Worm (Caenorhabditis elegans) whole organism, young adult: ENCODE measurements around the gene gly-14.

Source experiments
- B0261.1 ChIP-seq: sonication (generic microtip); optimal IDR thresholded peaks from 2 replicates; lab custom pipeline; 2016; ENCODE audit warnings: mild to moderate bottlenecking, missing genetic modification characterization, moderate library complexity, missing compliant biosample characterization
- B0336.3 ChIP-seq: fragments of 200-800 bp; sonication (Bioruptor generic); IDR thresholded peaks from 2 replicates; pipeline ENCODE4 v1.3.6; 2022; ENCODE audit warnings: missing genetic modification characterization, missing compliant biosample characterization
- C06A6.2 ChIP-seq: fragments of 200-800 bp; sonication (Bioruptor generic); conservative IDR thresholded peaks from 2 replicates; pipeline ENCODE4 v1.3.6; 2022; ENCODE audit warnings: missing genetic modification characterization, missing compliant biosample characterization
- C17E4.6 ChIP-seq: fragments of 200-800 bp; sonication (Bioruptor generic); IDR thresholded peaks from 2 replicates; pipeline ENCODE4 v1.3.6; 2022; ENCODE audit warnings: missing genetic modification reagents, missing genetic modification characterization, missing compliant biosample characterization
- D2030.7 ChIP-seq: fragments of 200-800 bp; sonication (Bioruptor generic); IDR thresholded peaks from 2 replicates; pipeline ENCODE4 v1.3.6; 2022; ENCODE audit warnings: missing genetic modification reagents, missing genetic modification characterization, missing compliant biosample characterization
- F23B12.7 ChIP-seq: sonication (generic microtip); optimal IDR thresholded peaks from 2 replicates; lab custom pipeline; 2017; ENCODE audit warnings: missing genetic modification characterization, mild to moderate bottlenecking, missing compliant biosample characterization, antibody characterized with exemption, moderate library complexity; ENCODE audit not compliant: insufficient read depth
- F37B4.10 ChIP-seq: fragments of 200-800 bp; sonication (Bioruptor generic); IDR thresholded peaks from 2 replicates; pipeline ENCODE4 v1.3.6; 2022; ENCODE audit warnings: missing genetic modification characterization, missing compliant biosample characterization
- F39B2.1 ChIP-seq: fragments of 200-800 bp; sonication (Bioruptor generic); IDR thresholded peaks from 2 replicates; pipeline ENCODE4 v1.3.6; 2022; ENCODE audit warnings: missing genetic modification reagents, missing genetic modification characterization, missing compliant biosample characterization
- F49E8.2 ChIP-seq: sonication (generic microtip); optimal IDR thresholded peaks from 3 replicates; lab custom pipeline; 2017; ENCODE audit warnings: missing genetic modification characterization, mild to moderate bottlenecking, missing compliant biosample characterization, antibody characterized with exemption, moderate library complexity; ENCODE audit not compliant: insufficient read depth
- K12H6.12 ChIP-seq: fragments of 200-800 bp; sonication (Bioruptor generic); optimal IDR thresholded peaks from 2 replicates; lab custom pipeline; 2018; ENCODE audit warnings: mild to moderate bottlenecking, missing genetic modification characterization, missing compliant biosample characterization
- T07F8.4 ChIP-seq: sonication (generic microtip); optimal IDR thresholded peaks from 2 replicates; lab custom pipeline; 2016; ENCODE audit warnings: mild to moderate bottlenecking, missing genetic modification characterization, moderate library complexity, missing compliant biosample characterization
- Y53G8AR.9 ChIP-seq: fragments of 200-800 bp; sonication (Bioruptor generic); conservative IDR thresholded peaks from 2 replicates; pipeline ENCODE4 v1.3.6; 2022; ENCODE audit warnings: missing genetic modification reagents, missing genetic modification characterization, missing compliant biosample characterization
- Y56A3A.18 ChIP-seq: fragments of 200-800 bp; sonication (Bioruptor generic); IDR thresholded peaks from 2 replicates; pipeline ENCODE4 v1.3.6; 2022; ENCODE audit warnings: missing genetic modification reagents, missing genetic modification characterization, missing compliant biosample characterization
- Y95B8A.8 ChIP-seq: fragments of 200-800 bp; sonication (Bioruptor generic); IDR thresholded peaks from 2 replicates; pipeline ENCODE4 v1.3.6; 2022; ENCODE audit warnings: missing genetic modification reagents, missing genetic modification characterization, missing compliant biosample characterization
- aptf-2 ChIP-seq: fragments of 200-800 bp; sonication (Bioruptor generic); conservative IDR thresholded peaks from 2 replicates; pipeline ENCODE4 v1.3.6; 2022; ENCODE audit warnings: missing genetic modification reagents, missing genetic modification characterization, missing compliant biosample characterization
- atf-7 ChIP-seq: sonication (generic microtip); optimal IDR thresholded peaks from 2 replicates; lab custom pipeline; 2017; ENCODE audit warnings: mild to moderate bottlenecking, missing genetic modification characterization, missing compliant biosample characterization
- attf-5 ChIP-seq: fragments of 200-800 bp; sonication (Bioruptor generic); optimal IDR thresholded peaks from 2 replicates; lab custom pipeline; 2018; ENCODE audit warnings: mild to moderate bottlenecking, missing genetic modification characterization, missing compliant biosample characterization
- ceh-40 ChIP-seq: fragments of 200-800 bp; sonication (Bioruptor generic); IDR thresholded peaks from 2 replicates; pipeline ENCODE4 v1.3.6; 2022; ENCODE audit warnings: missing genetic modification characterization, missing compliant biosample characterization
- ceh-91 ChIP-seq: fragments of 200-800 bp; sonication (Bioruptor generic); IDR thresholded peaks from 2 replicates; pipeline ENCODE4 v1.3.6; 2022; ENCODE audit warnings: missing genetic modification reagents, missing genetic modification characterization, missing compliant biosample characterization
- dpff-1 ChIP-seq: sonication (generic microtip); optimal IDR thresholded peaks from 2 replicates; lab custom pipeline; 2017; ENCODE audit warnings: mild to moderate bottlenecking, missing genetic modification characterization, missing compliant biosample characterization
- dpl-1 ChIP-seq: fragments of 150-350 bp; optimal IDR thresholded peaks from 2 replicates; lab custom pipeline; 2014; ENCODE audit warnings: missing biosample characterization, missing genetic modification reagents, missing genetic modification characterization
- egl-18 ChIP-seq: fragments of 200-800 bp; sonication (Bioruptor generic); IDR thresholded peaks from 2 replicates; pipeline ENCODE4 v1.3.6; 2022; ENCODE audit warnings: missing genetic modification reagents, missing genetic modification characterization, missing compliant biosample characterization
- egl-44 ChIP-seq: fragments of 200-800 bp; sonication (Bioruptor generic); IDR thresholded peaks from 2 replicates; pipeline ENCODE4 v1.3.6; 2022; ENCODE audit warnings: missing genetic modification reagents, missing genetic modification characterization, missing compliant biosample characterization
- egrh-3 ChIP-seq: fragments of 200-800 bp; sonication (Bioruptor generic); IDR thresholded peaks from 2 replicates; pipeline ENCODE4 v1.3.6; 2022; ENCODE audit warnings: missing genetic modification reagents, missing genetic modification characterization, missing compliant biosample characterization
- fkh-3 ChIP-seq: sonication (generic microtip); optimal IDR thresholded peaks from 2 replicates; lab custom pipeline; 2016; ENCODE audit warnings: mild to moderate bottlenecking, missing genetic modification characterization, missing compliant biosample characterization
- hlh-26 ChIP-seq: fragments of 200-800 bp; sonication (Bioruptor generic); conservative IDR thresholded peaks from 2 replicates; pipeline ENCODE4 v1.3.6; 2022; ENCODE audit warnings: missing genetic modification reagents, missing genetic modification characterization, missing compliant biosample characterization
- hmg-1.2 ChIP-seq: fragments of 200-800 bp; sonication (Bioruptor generic); IDR thresholded peaks from 2 replicates; pipeline ENCODE4 v1.3.6; 2022; ENCODE audit warnings: missing genetic modification reagents, missing genetic modification characterization, missing compliant biosample characterization
- lin-35 ChIP-seq, 3 experiments: fragments of 150-350 bp in 2 of 3; sonication (generic microtip) in 1 of 3; optimal IDR thresholded peaks; 2 replicates each; lab custom pipeline; 2014 to 2018; ENCODE audit warnings: missing biosample characterization in 3 of 3, missing genetic modification characterization in 3 of 3, missing genetic modification reagents in 3 of 3
- lin-40 ChIP-seq: sonication (generic microtip); optimal IDR thresholded peaks from 2 replicates; lab custom pipeline; 2016; ENCODE audit warnings: missing genetic modification characterization, mild to moderate bottlenecking, missing compliant biosample characterization, missing genotype, missing genetic modification reagents
- lin-54 ChIP-seq: fragments of 200-800 bp; sonication (Bioruptor generic); optimal IDR thresholded peaks from 2 replicates; lab custom pipeline; 2018; ENCODE audit warnings: mild to moderate bottlenecking, missing genetic modification characterization, missing compliant biosample characterization
- lsy-27 ChIP-seq: sonication (generic microtip); optimal IDR thresholded peaks from 2 replicates; lab custom pipeline; 2017; ENCODE audit warnings: missing genetic modification characterization, mild to moderate bottlenecking, missing compliant biosample characterization, antibody characterized with exemption, missing genotype, borderline replicate concordance; ENCODE audit not compliant: insufficient read depth
- madf-10 ChIP-seq: sonication (generic microtip); optimal IDR thresholded peaks from 2 replicates; lab custom pipeline; 2016; ENCODE audit warnings: mild to moderate bottlenecking, missing genetic modification characterization, missing compliant biosample characterization
- mes-4 ChIP-seq: sonication (generic microtip); optimal IDR thresholded peaks from 2 replicates; lab custom pipeline; 2016; ENCODE audit warnings: missing genotype, missing genetic modification characterization, missing compliant biosample characterization
- mxl-1 ChIP-seq: sonication (generic microtip); optimal IDR thresholded peaks from 2 replicates; lab custom pipeline; 2016; ENCODE audit warnings: missing genetic modification characterization, missing compliant biosample characterization
- nfya-1 ChIP-seq: sonication (generic microtip); optimal IDR thresholded peaks from 2 replicates; lab custom pipeline; 2017; ENCODE audit warnings: antibody characterized with exemption, missing compliant biosample characterization, missing genetic modification characterization, borderline replicate concordance; ENCODE audit not compliant: insufficient read depth
- nhr-179 ChIP-seq: sonication (generic microtip); optimal IDR thresholded peaks from 2 replicates; lab custom pipeline; 2016; ENCODE audit warnings: mild to moderate bottlenecking, missing genetic modification characterization, missing compliant biosample characterization
- nhr-27 ChIP-seq: fragments of 200-800 bp; sonication (Bioruptor generic); optimal IDR thresholded peaks from 2 replicates; lab custom pipeline; 2018; ENCODE audit warnings: mild to moderate bottlenecking, missing genetic modification characterization, moderate library complexity, missing compliant biosample characterization
- sdz-38 ChIP-seq: sonication (generic microtip); optimal IDR thresholded peaks from 2 replicates; lab custom pipeline; 2016; ENCODE audit warnings: missing genotype, missing genetic modification characterization, missing compliant biosample characterization
- sea-2 ChIP-seq: fragments of 200-800 bp; sonication (Bioruptor generic); IDR thresholded peaks from 2 replicates; pipeline ENCODE4 v1.3.6; 2022; ENCODE audit warnings: missing genetic modification characterization, missing compliant biosample characterization
- snpc-1.3 ChIP-seq: sonication (generic microtip); optimal IDR thresholded peaks from 2 replicates; lab custom pipeline; 2017; ENCODE audit warnings: missing genetic modification characterization, mild to moderate bottlenecking, missing compliant biosample characterization, antibody characterized with exemption, moderate library complexity, missing genotype, missing genetic modification reagents; ENCODE audit not compliant: insufficient read depth
- snpc-3.4 ChIP-seq: sonication (generic microtip); optimal IDR thresholded peaks from 2 replicates; lab custom pipeline; 2017; ENCODE audit warnings: missing genetic modification characterization, mild to moderate bottlenecking, missing compliant biosample characterization, antibody characterized with exemption, moderate library complexity, missing genotype, missing genetic modification reagents
- tbp1 ChIP-seq: fragments of 200-800 bp; sonication (Bioruptor generic); optimal IDR thresholded peaks from 2 replicates; lab custom pipeline; 2018; ENCODE audit warnings: mild to moderate bottlenecking, missing genetic modification characterization, missing compliant biosample characterization
- xnd-1 ChIP-seq: sonication (generic microtip); optimal IDR thresholded peaks from 2 replicates; lab custom pipeline; 2016; ENCODE audit warnings: missing genotype, missing genetic modification reagents, missing genetic modification characterization, missing compliant biosample characterization
- ztf-18 ChIP-seq: sonication (generic microtip); optimal IDR thresholded peaks from 2 replicates; lab custom pipeline; 2016; ENCODE audit warnings: missing genotype, mild to moderate bottlenecking, missing genetic modification characterization, missing compliant biosample characterization
- ztf-26 ChIP-seq: sonication (generic microtip); optimal IDR thresholded peaks from 2 replicates; lab custom pipeline; 2017; ENCODE audit warnings: missing genetic modification characterization, missing compliant biosample characterization
- ztf-28 ChIP-seq: fragments of 200-800 bp; sonication (Bioruptor generic); IDR thresholded peaks from 2 replicates; pipeline ENCODE4 v1.3.6; 2022; ENCODE audit warnings: missing genetic modification reagents, missing genetic modification characterization, missing compliant biosample characterization
- ztf-6 ChIP-seq: fragments of 200-800 bp; sonication (Bioruptor generic); IDR thresholded peaks from 2 replicates; pipeline ENCODE4 v1.3.6; 2022; ENCODE audit warnings: missing genetic modification reagents, missing genetic modification characterization, missing compliant biosample characterization

gly-14 gene

DNA sequence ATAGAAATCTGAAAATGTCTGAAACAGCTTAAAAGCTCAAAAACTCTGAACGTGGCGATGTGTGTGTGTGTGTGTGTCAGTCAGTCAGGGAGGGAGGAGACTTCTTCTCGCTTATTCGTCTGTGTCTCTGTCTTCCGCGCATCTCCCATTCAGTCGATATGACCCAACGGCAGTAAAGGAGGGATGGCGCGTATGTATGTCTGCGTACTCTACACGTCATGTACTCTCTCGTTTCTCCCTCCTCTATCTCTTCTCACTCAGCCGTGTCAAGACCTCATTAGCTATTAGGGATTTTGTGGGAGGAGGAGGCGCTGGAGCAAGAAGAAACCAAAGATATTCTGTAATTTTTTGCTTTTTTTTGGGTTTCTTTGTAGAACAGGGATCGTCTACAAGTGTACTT, 39.0 kb upstream of the gly-14 start (continued):
- TF ChIP-seq Y56A3A.18 (GFP tag; lab: Robert Waterston, UW) (no peak), egl-18 (GFP tag; lab: Robert Waterston, UW) (no peak), mxl-1 (tag; lab: Kevin White, UChicago) (no peak), ztf-18 (tag; lab: Kevin White, UChicago) (no peak), F39B2.1 (GFP tag; lab: Robert Waterston, UW) (no peak), lin-35 (GFP tag; optimal IDR thresholded peaks at IDR 0.05; lab: Kevin White, UChicago) (no peak), xnd-1 (tag; lab: Kevin White, UChicago) (no peak), Y95B8A.8 (GFP tag; lab: Robert Waterston, UW) (no peak), egl-44 (no peak), ceh-40 (GFP tag; lab: Robert Waterston, UW) (no peak), B0261.1 (tag; lab: Kevin White, UChicago) (no peak), ceh-91 (no peak), dpff-1 (tag; lab: Kevin White, UChicago) (no peak), snpc-3.4 (no peak), hmg-1.2 (GFP tag; lab: Robert Waterston, UW) (peak; percentile 89), K12H6.12 (tag; lab: Kevin White, UChicago) (peak; percentile 33), snpc-1.3 (tag; lab: Kevin White, UChicago) (no peak), nhr-179 (no peak), lin-40 (tag; lab: Kevin White, UChicago) (peak; percentile 41), Y53G8AR.9 (GFP tag; lab: Robert Waterston, UW) (no peak), ztf-28 (GFP tag; lab: Robert Waterston, UW) (no peak), C17E4.6 (GFP tag; lab: Robert Waterston, UW) (no peak), madf-10 (tag; lab: Kevin White, UChicago) (no peak), F49E8.2 (no peak), tbp1 (GFP tag; lab: Kevin White, UChicago) (no peak), mes-4 (no peak), lsy-27 (tag; lab: Kevin White, UChicago) (no peak), nhr-27 (tag; lab: Kevin White, UChicago) (no peak), T07F8.4 (tag; lab: Kevin White, UChicago) (no peak), lin-54 (GFP tag; lab: Kevin White, UChicago) (no peak), B0336.3 (no peak), D2030.7 (GFP tag; lab: Robert Waterston, UW) (no peak), ztf-6 (GFP tag; lab: Robert Waterston, UW) (no peak), aptf-2 (GFP tag; lab: Robert Waterston, UW) (no peak), sdz-38 (tag; lab: Kevin White, UChicago) (no peak), atf-7 (tag; lab: Kevin White, UChicago) (no peak), egrh-3 (GFP tag; lab: Robert Waterston, UW) (no peak), fkh-3 (tag; lab: Kevin White, UChicago) (no peak), F37B4.10 (GFP tag; lab: Robert Waterston, UW) (no peak), nfya-1 (no peak), hlh-26 (no peak), ztf-26 (no peak), F23B12.7 (tag; lab: Kevin White, UChicago) (no peak), sea-2 (GFP tag; lab: Robert Waterston, UW) (no peak), attf-5 (GFP tag; lab: Kevin White, UChicago) (peak; percentile 28), dpl-1 (GFP tag; lab: Kevin White, UChicago) (no peak), C06A6.2 (GFP tag; lab: Robert Waterston, UW) (no peak)
- TF ChIP-seq, all 124 proteins: peak for 10
